Worm (Caenorhabditis elegans) whole organism, L1 larva: ENCODE measurements around the gene cutl-2.

Experiments used
- Y116A8C.19 ChIP-seq: sonication (generic microtip); optimal IDR thresholded peaks from 2 replicates; lab custom pipeline; 2016; ENCODE audit warnings: missing compliant biosample characterization, missing genetic modification characterization, borderline replicate concordance
- alr-1 ChIP-seq: fragments of 200-800 bp; sonication (Bioruptor generic); optimal IDR thresholded peaks from 2 replicates; lab custom pipeline; 2018; ENCODE audit warnings: borderline replicate concordance, mild to moderate bottlenecking, missing genetic modification characterization, missing compliant biosample characterization
- aly-2 ChIP-seq: fragments of 150-350 bp; optimal IDR thresholded peaks from 2 replicates; lab custom pipeline; 2014; ENCODE audit warnings: missing biosample characterization, missing genetic modification characterization
- ceh-82 ChIP-seq, 3 experiments: fragments of 150-350 bp in 1 of 3; sonication (generic microtip) in 2 of 3; optimal IDR thresholded peaks; 2 replicates each; lab custom pipeline; 2014 to 2017; ENCODE audit warnings: missing biosample characterization in 3 of 3, missing genetic modification characterization in 3 of 3
- ceh-90 ChIP-seq: sonication (generic microtip); optimal IDR thresholded peaks from 2 replicates; lab custom pipeline; 2016; ENCODE audit warnings: missing genetic modification characterization, missing compliant biosample characterization
- dpl-1 ChIP-seq, 3 experiments: fragments of 150-350 bp in 2 of 3; sonication (generic microtip) in 1 of 3; optimal IDR thresholded peaks; 2 replicates each; lab custom pipeline; 2014 to 2017; ENCODE audit warnings: missing biosample characterization in 3 of 3, missing genetic modification characterization in 3 of 3, missing genetic modification reagents in 3 of 3
- efl-1 ChIP-seq, 4 experiments: fragments of 150-350 bp; optimal IDR thresholded peaks in 3 of 4; peaks in 1 of 4; 1 replicate in 1 of 4; 2 replicates in 3 of 4; lab custom pipeline; 2014; ENCODE audit warnings: missing biosample characterization in 2 of 4, missing genetic modification characterization in 2 of 4, missing genetic modification reagents in 2 of 4
- efl-3 ChIP-seq: fragments of 200-800 bp; sonication (Bioruptor generic); optimal IDR thresholded peaks from 2 replicates; lab custom pipeline; 2018; ENCODE audit warnings: mild to moderate bottlenecking, missing genetic modification characterization, missing compliant biosample characterization
- egl-13 ChIP-seq: sonication (generic microtip); optimal IDR thresholded peaks from 2 replicates; lab custom pipeline; 2016; ENCODE audit warnings: missing genotype, missing genetic modification reagents, missing genetic modification characterization, missing compliant biosample characterization
- elt-2 ChIP-seq: sonication (generic microtip); optimal IDR thresholded peaks from 2 replicates; lab custom pipeline; 2016; ENCODE audit warnings: missing genetic modification characterization, mild to moderate bottlenecking, inconsistent platforms, missing compliant biosample characterization, missing genetic modification reagents
- elt-3 ChIP-seq, 6 experiments: fragments of 150-350 bp in 1 of 6; sonication (generic microtip); optimal IDR thresholded peaks; 2 replicates each; lab custom pipeline; 2017 to 2018; ENCODE audit warnings: missing biosample characterization in 6 of 6, missing genetic modification characterization in 6 of 6, inconsistent platforms in 1 of 6
- ets-5 ChIP-seq: fragments of 200-800 bp; sonication (Bioruptor generic); IDR thresholded peaks from 2 replicates; pipeline ENCODE4 v1.3.6; 2022; ENCODE audit warnings: missing genetic modification characterization, missing compliant biosample characterization
- fkh-8 ChIP-seq: sonication (generic microtip); optimal IDR thresholded peaks from 2 replicates; lab custom pipeline; 2016; ENCODE audit warnings: mild to moderate bottlenecking, missing genetic modification characterization, missing compliant biosample characterization
- hlh-17 ChIP-seq: fragments of 200-800 bp; sonication (Bioruptor generic); optimal IDR thresholded peaks from 2 replicates; lab custom pipeline; 2018; ENCODE audit warnings: missing genetic modification characterization, mild to moderate bottlenecking, missing compliant biosample characterization, moderate library complexity, borderline replicate concordance
- hpl-2 ChIP-seq: fragments of 150-350 bp; optimal IDR thresholded peaks from 2 replicates; lab custom pipeline; 2014; ENCODE audit warnings: missing biosample characterization, missing genetic modification reagents, missing genetic modification characterization
- isw-1 ChIP-seq: fragments of 200-800 bp; sonication (Bioruptor generic); IDR thresholded peaks from 2 replicates; pipeline ENCODE4 v1.3.6; 2022; ENCODE audit warnings: missing genetic modification characterization, missing compliant biosample characterization
- jun-1 ChIP-seq: fragments of 150-350 bp; optimal IDR thresholded peaks from 2 replicates; lab custom pipeline; 2014; ENCODE audit warnings: missing biosample characterization, missing genetic modification reagents, missing genetic modification characterization
- lin-13 ChIP-seq: fragments of 150-350 bp; optimal IDR thresholded peaks from 2 replicates; lab custom pipeline; 2014; ENCODE audit warnings: missing biosample characterization, missing genetic modification reagents, missing genetic modification characterization
- lin-14 ChIP-seq: fragments of 200-800 bp; sonication (Bioruptor generic); optimal IDR thresholded peaks from 2 replicates; lab custom pipeline; 2018; ENCODE audit warnings: mild to moderate bottlenecking, missing genetic modification characterization, moderate library complexity, missing compliant biosample characterization
- lin-15B ChIP-seq: fragments of 150-350 bp; sonication (generic microtip); optimal IDR thresholded peaks from 3 replicates; lab custom pipeline; 2014; ENCODE audit warnings: missing biosample characterization, missing genetic modification characterization
- lin-35 ChIP-seq, 2 experiments: fragments of 150-350 bp; optimal IDR thresholded peaks; 2 replicates each; lab custom pipeline; 2014; ENCODE audit warnings: missing biosample characterization in 2 of 2, missing genetic modification characterization in 2 of 2, missing genetic modification reagents in 2 of 2
- lir-3 ChIP-seq: sonication (generic microtip); optimal IDR thresholded peaks from 2 replicates; lab custom pipeline; 2016; ENCODE audit warnings: mild to moderate bottlenecking, missing genetic modification characterization, moderate library complexity, missing compliant biosample characterization; ENCODE audit not compliant: poor library complexity
- lsy-2 ChIP-seq, 2 experiments: fragments of 150-350 bp; optimal IDR thresholded peaks; 2 replicates each; lab custom pipeline; 2014; ENCODE audit warnings: missing biosample characterization in 2 of 2, missing genetic modification characterization in 2 of 2
- mdl-1 ChIP-seq, 2 experiments: fragments of 150-350 bp; optimal IDR thresholded peaks; 2 replicates each; lab custom pipeline; 2014 to 2017; ENCODE audit warnings: missing biosample characterization in 2 of 2, missing genetic modification characterization in 2 of 2, inconsistent platforms in 1 of 2
- mep-1 ChIP-seq: fragments of 150-350 bp; optimal IDR thresholded peaks from 2 replicates; lab custom pipeline; 2014; ENCODE audit warnings: missing biosample characterization, missing genetic modification characterization
- nhr-19 ChIP-seq: fragments of 200-800 bp; sonication (Bioruptor generic); conservative IDR thresholded peaks from 2 replicates; pipeline ENCODE4 v1.3.6; 2022; ENCODE audit warnings: missing genetic modification characterization, missing compliant biosample characterization
- nhr-237 ChIP-seq: fragments of 150-350 bp; optimal IDR thresholded peaks from 2 replicates; lab custom pipeline; 2014; ENCODE audit warnings: missing biosample characterization, missing genetic modification characterization
- nhr-28 ChIP-seq: fragments of 150-350 bp; optimal IDR thresholded peaks from 2 replicates; lab custom pipeline; 2014; ENCODE audit warnings: missing biosample characterization, missing genetic modification characterization
- nhr-47 ChIP-seq: sonication (generic microtip); optimal IDR thresholded peaks from 2 replicates; lab custom pipeline; 2016; ENCODE audit warnings: mild to moderate bottlenecking, missing genetic modification characterization, moderate library complexity, missing compliant biosample characterization
- nhr-71 ChIP-seq: sonication (generic microtip); optimal IDR thresholded peaks from 2 replicates; lab custom pipeline; 2016; ENCODE audit warnings: mild to moderate bottlenecking, missing genetic modification characterization, moderate library complexity, missing compliant biosample characterization
- nhr-84 ChIP-seq: sonication (generic microtip); optimal IDR thresholded peaks from 2 replicates; lab custom pipeline; 2017; ENCODE audit warnings: missing biosample characterization, missing genetic modification characterization
- pax-3 ChIP-seq: fragments of 200-800 bp; sonication (Bioruptor generic); optimal IDR thresholded peaks from 2 replicates; lab custom pipeline; 2018; ENCODE audit warnings: mild to moderate bottlenecking, missing genetic modification characterization, moderate library complexity, missing compliant biosample characterization
- snpc-4 ChIP-seq: fragments of 150-350 bp; optimal IDR thresholded peaks from 2 replicates; lab custom pipeline; 2014; ENCODE audit warnings: missing biosample characterization, missing genetic modification characterization
- snu-23 ChIP-seq: sonication (generic microtip); optimal IDR thresholded peaks from 2 replicates; lab custom pipeline; 2016; ENCODE audit warnings: missing genetic modification characterization, missing compliant biosample characterization
- tbx-2 ChIP-seq: sonication (generic microtip); optimal IDR thresholded peaks from 2 replicates; lab custom pipeline; 2016; ENCODE audit warnings: missing genetic modification characterization, missing compliant biosample characterization
- unc-130 ChIP-seq: fragments of 150-350 bp; optimal IDR thresholded peaks from 2 replicates; lab custom pipeline; 2017; ENCODE audit warnings: missing biosample characterization, missing genetic modification characterization, inconsistent platforms
- xbp-1 ChIP-seq: sonication (generic microtip); optimal IDR thresholded peaks from 2 replicates; lab custom pipeline; 2016; ENCODE audit warnings: missing genetic modification characterization, missing compliant biosample characterization
- ztf-11 ChIP-seq, 2 experiments: sonication (generic microtip); optimal IDR thresholded peaks; 2 replicates each; lab custom pipeline; 2016 to 2017; ENCODE audit warnings: missing genetic modification characterization in 2 of 2, missing biosample characterization in 1 of 2, missing compliant biosample characterization in 1 of 2

The cutl-2 gene

ce11 chrII:9716417-9717039 is 7.9 kb downstream of the cutl-2 start, which contains the start of gene wee-1.3 (continued):
- TF ChIP-seq elt-2 (tag; lab: Kevin White, UChicago) (peak; percentile 7), lin-15B (tag; lab: Kevin White, UChicago) (peak; percentile 73), nhr-19 (GFP tag; lab: Robert Waterston, UW) (peak; percentile 79), dpl-1 (GFP tag; optimal IDR thresholded peaks at IDR 0.05; lab: Kevin White, UChicago) (peak; percentile 99 to 100 (median 99)), efl-3 (no peak), snpc-4 (tag; lab: Kevin White, UChicago) (peak; percentile 65), nhr-71 (tag; lab: Kevin White, UChicago) (peak; percentile 89), hlh-17 (no peak), nhr-28 (no peak), mdl-1 (tag; optimal IDR thresholded peaks at IDR 0.05; lab: Kevin White, UChicago) (peak in 1 of 2 experiments; percentile 77), ztf-11 (tag; optimal IDR thresholded peaks at IDR 0.05; lab: Kevin White, UChicago) (peak in 1 of 2 experiments; percentile 51), ets-5 (GFP tag; lab: Robert Waterston, UW) (no peak), xbp-1 (tag; lab: Kevin White, UChicago) (peak; percentile 83), lir-3 (peak; percentile 58), unc-130 (tag; lab: Kevin White, UChicago) (peak; percentile 83), nhr-237 (tag; lab: Kevin White, UChicago) (peak; percentile 50), Y116A8C.19 (tag; lab: Kevin White, UChicago) (no peak), snu-23 (peak; percentile 88), isw-1 (GFP tag; lab: Robert Waterston, UW) (peak; percentile 79), jun-1 (tag; lab: Kevin White, UChicago) (peak; percentile 78), lin-13 (GFP tag; lab: Kevin White, UChicago) (peak; percentile 81), elt-3 (tag; optimal IDR thresholded peaks at IDR 0.05; lab: Kevin White, UChicago) (peak in 3 of 6 experiments; percentile 49 to 81 (median 66)), aly-2 (tag; lab: Kevin White, UChicago) (peak; percentile 77), mep-1 (tag; lab: Kevin White, UChicago) (peak; percentile 90), ceh-82 (tag; optimal IDR thresholded peaks at IDR 0.05; lab: Kevin White, UChicago) (peak; percentile 66 to 89 (median 69)), lin-14 (GFP tag; lab: Kevin White, UChicago) (peak; percentile 76), lin-35 (GFP tag; optimal IDR thresholded peaks at IDR 0.05; lab: Kevin White, UChicago) (peak; percentile 99 to 100), nhr-84 (tag; lab: Kevin White, UChicago) (no peak), egl-13 (tag; lab: Kevin White, UChicago) (peak; percentile 62), nhr-47 (tag; lab: Kevin White, UChicago) (peak; percentile 88), ceh-90 (tag; lab: Kevin White, UChicago) (no peak), fkh-8 (tag; lab: Kevin White, UChicago) (peak; percentile 75), alr-1 (no peak), pax-3 (tag; lab: Kevin White, UChicago) (peak; percentile 44), tbx-2 (peak; percentile 82)
- TF ChIP-seq, all 84 proteins: peak for 55

- TF ChIP-seq efl-1 (optimal IDR thresholded peaks at IDR 0.05; lab: Kevin White, UChicago) (peak in 1 of 2 experiments; percentile 27), efl-1 (GFP tag; optimal IDR thresholded peaks at IDR 0.05 in 1 of 2; lab: Kevin White, UChicago) (peak in 1 of 2 experiments; percentile 24), hpl-2 (GFP tag; lab: Kevin White, UChicago) (no peak), nhr-71 (tag; lab: Kevin White, UChicago) (peak; percentile 12), elt-3 (tag; optimal IDR thresholded peaks at IDR 0.05; lab: Kevin White, UChicago) (no peak), lsy-2 (tag; optimal IDR thresholded peaks at IDR 0.05; lab: Kevin White, UChicago) (peak; percentile 14 to 18), lin-35 (GFP tag; optimal IDR thresholded peaks at IDR 0.05; lab: Kevin White, UChicago) (peak in 1 of 2 experiments; percentile 55), dpl-1 (GFP tag; optimal IDR thresholded peaks at IDR 0.05; lab: Kevin White, UChicago) (peak in 2 of 3 experiments; percentile 3 to 18), nhr-19 (GFP tag; lab: Robert Waterston, UW) (no peak), snu-23 (peak; percentile 8)
- TF ChIP-seq, all 84 proteins: peak for 6
These were observed 11.4 kb downstream of the cutl-2 start for ce11 chrII:9713083-9713482.
